Worm (Caenorhabditis elegans) whole organism, late embryonic: ENCODE measurements around the gene idpp-6.

Experiments used
- ama-1 ChIP-seq: fragments of 150-350 bp; optimal IDR thresholded peaks from 2 replicates; lab custom pipeline; 2014
- ceh-6 ChIP-seq: fragments of 200-800 bp; sonication (Bioruptor generic); optimal IDR thresholded peaks from 2 replicates; lab custom pipeline; 2018; ENCODE audit warnings: mild to moderate bottlenecking, missing genetic modification characterization, missing compliant biosample characterization
- pat-9 ChIP-seq: fragments of 200-800 bp; sonication (Bioruptor generic); optimal IDR thresholded peaks from 2 replicates; lab custom pipeline; 2018; ENCODE audit warnings: mild to moderate bottlenecking, missing genetic modification characterization, moderate library complexity, missing compliant biosample characterization
- pha-4 ChIP-seq: fragments of 150-350 bp; optimal IDR thresholded peaks from 2 replicates; lab custom pipeline; 2018; ENCODE audit warnings: missing biosample characterization, missing genetic modification reagents, missing genetic modification characterization
- sox-4 ChIP-seq: sonication (generic microtip); optimal IDR thresholded peaks from 2 replicates; lab custom pipeline; 2017; ENCODE audit warnings: mild to moderate bottlenecking, missing genetic modification characterization, inconsistent platforms, missing compliant biosample characterization
- unc-55 ChIP-seq: sonication (generic microtip); optimal IDR thresholded peaks from 2 replicates; lab custom pipeline; 2017; ENCODE audit warnings: missing biosample characterization, missing genetic modification reagents, missing genetic modification characterization

- no peak for TF ChIP-seq pat-9 (tag; lab: Kevin White, UChicago)
- no peak for TF ChIP-seq ama-1 (lab: Kevin White, UChicago)
- TF ChIP-seq pha-4 (tag; lab: Kevin White, UChicago): no peak
- TF ChIP-seq ceh-6: no peak
- no peak for TF ChIP-seq unc-55 (GFP tag; lab: Kevin White, UChicago)
- TF ChIP-seq sox-4 (tag; lab: Kevin White, UChicago): no peak
Observed at ce11 chrX:6745515-6745914, 37.4 kb upstream of the idpp-6 start.
